Fruit fly (Drosophila melanogaster): ENCODE data around the gene Sec15.
A peak's percentile ranks its signal among the peaks of the same experiment; 100 is the strongest.

The Sec15 gene

DNA sequence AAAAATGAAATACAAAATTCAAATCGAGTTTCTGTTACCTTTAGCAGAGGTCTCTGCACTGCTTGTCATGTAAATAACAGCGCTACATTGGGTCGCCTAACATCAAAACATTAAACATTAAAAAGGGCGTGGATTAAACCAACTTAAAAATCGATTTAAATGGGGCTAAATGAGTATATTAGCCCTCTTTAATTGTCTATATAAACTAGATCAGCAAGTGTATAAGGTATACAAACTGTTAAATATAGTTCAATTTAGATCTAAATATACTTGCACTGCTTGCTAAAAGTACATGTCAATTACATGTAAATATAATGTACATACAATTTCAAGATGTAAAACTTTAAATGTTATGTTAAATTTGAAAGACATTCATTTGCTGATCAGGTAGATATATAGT is 38.0 kb downstream of the Sec15 start:
- TF ChIP-seq Rel (GFP tag; optimal IDR thresholded peaks at IDR 0.05) (no peak), Rel (tag; optimal IDR thresholded peaks at IDR 0.05) (no peak), Myc (optimal IDR thresholded peaks at IDR 0.05) (peak; percentile 17), N (GFP tag; optimal IDR thresholded peaks at IDR 0.05) (no peak), CrebA (GFP tag; optimal IDR thresholded peaks at IDR 0.05; ENCODE audit: borderline replicate concordance) (no peak)

DNA sequence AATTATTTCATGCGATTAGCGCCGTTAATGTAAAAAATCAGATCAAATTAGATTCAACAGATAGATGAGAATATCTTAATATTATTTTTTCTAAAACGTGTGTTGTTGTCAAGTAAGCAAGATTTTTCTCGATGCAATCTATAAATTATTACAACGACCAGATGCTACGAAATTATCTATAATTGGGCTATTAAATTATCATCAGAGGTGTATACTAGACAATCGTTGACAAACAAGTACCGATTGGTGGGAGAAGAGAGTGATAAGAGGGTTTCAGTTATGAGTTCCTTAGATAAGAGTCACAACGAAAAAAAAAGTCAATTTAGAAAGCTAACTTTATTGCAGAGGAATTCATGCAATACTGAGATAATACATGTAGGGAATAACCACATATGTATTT is 40.2 kb downstream of the Sec15 start:
- TF ChIP-seq sage (GFP tag; optimal IDR thresholded peaks at IDR 0.05) (no peak), br (GFP tag; optimal IDR thresholded peaks at IDR 0.05) (peak; percentile 34)

DNA sequence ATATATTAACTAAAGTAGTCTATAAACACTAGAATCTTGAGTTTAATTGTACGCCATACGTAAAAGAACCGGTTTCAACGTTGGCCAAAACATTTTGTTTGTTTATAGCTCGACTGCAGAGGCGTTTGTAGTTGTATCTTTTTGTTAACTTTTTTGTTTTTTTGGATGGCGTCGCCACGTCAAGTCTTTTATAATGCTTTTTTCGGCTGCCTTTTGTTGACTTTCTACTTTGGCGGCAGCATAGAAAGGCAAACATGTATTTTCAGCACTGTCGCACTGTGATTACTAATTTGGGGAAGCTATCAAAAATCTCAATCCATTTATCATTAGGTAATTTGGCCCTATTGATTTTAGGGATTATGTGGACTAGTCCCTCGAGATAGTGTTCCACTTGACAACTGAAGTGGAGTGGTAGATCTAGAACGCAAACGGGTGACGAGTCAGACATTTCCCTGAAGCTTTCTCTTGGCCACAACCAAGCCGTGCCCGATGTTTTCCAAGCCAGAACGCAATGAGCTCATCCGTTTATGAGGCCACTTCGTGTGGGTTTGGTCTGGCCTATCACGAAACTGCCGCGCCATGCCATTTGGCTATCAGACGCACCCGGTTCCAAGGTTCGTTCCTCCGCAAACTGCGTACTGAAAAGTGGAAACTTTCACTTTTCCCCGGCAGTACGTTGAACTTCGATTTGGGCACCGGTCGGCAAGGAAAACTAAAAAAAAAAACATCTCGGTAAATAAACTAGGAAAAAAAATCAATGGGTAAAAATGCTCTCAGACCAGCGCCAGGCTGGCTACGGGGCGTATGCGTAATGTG is 41.1 kb downstream of the Sec15 start:
- TF ChIP-seq woc (GFP tag; optimal IDR thresholded peaks at IDR 0.05) (no peak), dsf (GFP tag; optimal IDR thresholded peaks at IDR 0.05; ENCODE audit: borderline replicate concordance) (no peak), dl (GFP tag; optimal IDR thresholded peaks at IDR 0.05; ENCODE audit: insufficient read depth in 1 of 2, partially characterized antibody in 2 of 2) (no peak), h (GFP tag; optimal IDR thresholded peaks at IDR 0.05) (no peak), Sp1 (GFP tag; optimal IDR thresholded peaks at IDR 0.05) (no peak)

DNA sequence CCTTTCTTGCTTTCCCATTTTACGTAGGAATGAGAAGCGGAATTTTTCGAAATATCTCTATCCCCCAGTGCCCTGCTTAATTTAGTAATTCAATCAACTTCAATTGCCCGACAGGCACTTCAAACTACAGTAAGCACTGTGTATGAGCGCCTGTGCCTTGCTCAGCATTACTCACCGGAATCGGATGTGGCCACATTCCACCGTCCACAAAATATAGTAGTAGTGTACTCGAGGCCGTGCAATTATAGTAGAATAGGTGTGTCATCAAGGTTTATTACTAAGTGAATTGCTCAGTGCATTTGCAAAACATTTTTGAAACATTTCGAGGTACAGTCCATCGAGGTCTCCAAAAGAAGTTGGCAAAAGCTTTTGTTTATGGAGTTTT is 42.1 kb downstream of the Sec15 start:
- TF ChIP-seq Abd-B (GFP tag; optimal IDR thresholded peaks at IDR 0.05) (no peak), h (GFP tag; optimal IDR thresholded peaks at IDR 0.05) (no peak), fru (GFP tag; optimal IDR thresholded peaks at IDR 0.05) (no peak), Myc (optimal IDR thresholded peaks at IDR 0.05) (no peak), HLH106 (tag; optimal IDR thresholded peaks at IDR 0.05) (no peak), dmrt93B (GFP tag; optimal IDR thresholded peaks at IDR 0.05) (no peak)

DNA sequence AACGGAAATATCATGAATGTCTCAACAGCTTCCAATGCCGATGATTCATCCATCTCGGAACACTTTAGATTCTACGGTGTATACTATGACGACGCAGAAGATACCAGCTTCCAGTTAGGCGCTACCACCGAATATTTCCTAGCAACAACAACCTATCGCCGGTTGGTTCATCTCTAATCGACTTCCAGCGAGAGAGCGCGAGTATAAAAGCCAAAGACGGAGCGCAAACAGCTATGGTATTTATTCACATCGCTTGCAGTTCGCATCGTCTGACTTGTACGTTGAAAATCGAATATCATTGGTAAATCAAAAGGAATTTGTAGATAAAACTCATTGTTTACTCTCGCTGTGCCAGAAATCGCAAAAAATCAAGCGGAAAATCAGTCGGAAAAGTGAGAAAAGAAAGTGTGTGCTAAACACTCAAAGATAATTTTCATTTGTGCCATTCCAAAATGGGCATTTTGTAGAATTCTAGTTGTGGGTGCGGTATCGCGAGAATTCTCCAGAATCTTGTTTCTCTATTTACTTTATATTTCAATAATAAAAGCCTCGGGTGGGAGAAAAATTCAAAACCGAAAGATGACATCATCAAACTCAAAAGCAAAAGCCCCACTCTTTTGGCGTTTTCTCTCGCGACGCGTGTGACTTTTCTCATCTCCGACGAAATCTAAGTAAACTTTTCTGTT is 42.6 kb downstream of the Sec15 start, which contains the start of gene AnxB9:
AnxB9 (plus strand) TSS at position 232 of the 686 bp plus-strand sequence.
- TF ChIP-seq HLH106 (tag; optimal IDR thresholded peaks at IDR 0.05) (peak; percentile 3), Abd-B (GFP tag; optimal IDR thresholded peaks at IDR 0.05) (no peak), Jra (GFP tag; optimal IDR thresholded peaks at IDR 0.05) (peak; percentile 66), Sp1 (GFP tag; optimal IDR thresholded peaks at IDR 0.05) (peak; percentile 64), Mio (GFP tag; optimal IDR thresholded peaks at IDR 0.05) (no peak), N (GFP tag; optimal IDR thresholded peaks at IDR 0.05) (no peak), lola (GFP tag; optimal IDR thresholded peaks at IDR 0.05) (no peak), Vsx2 (GFP tag; optimal IDR thresholded peaks at IDR 0.05; ENCODE audit: partially characterized antibody) (no peak), usp (GFP tag; optimal IDR thresholded peaks at IDR 0.05) (no peak), br (GFP tag; optimal IDR thresholded peaks at IDR 0.05) (peak; percentile 52), Hr83 (GFP tag; optimal IDR thresholded peaks at IDR 0.05; ENCODE audit: poor library complexity, severe bottlenecking) (peak; percentile 91), pan (optimal IDR thresholded peaks at IDR 0.05) (no peak), fru (GFP tag; optimal IDR thresholded peaks at IDR 0.05) (peak; percentile 47), Hnf4 (GFP tag; optimal IDR thresholded peaks at IDR 0.05) (peak; percentile 39), Myc (optimal IDR thresholded peaks at IDR 0.05) (no peak), dsf (GFP tag; optimal IDR thresholded peaks at IDR 0.05; ENCODE audit: borderline replicate concordance) (no peak), CG32264 (GFP tag; optimal IDR thresholded peaks at IDR 0.05) (peak; percentile 28), CrebA (GFP tag; optimal IDR thresholded peaks at IDR 0.05; ENCODE audit: borderline replicate concordance) (no peak), Hr78 (GFP tag; optimal IDR thresholded peaks at IDR 0.05) (no peak), Dif (GFP tag; optimal IDR thresholded peaks at IDR 0.05; ENCODE audit: partially characterized antibody) (peak; percentile 72), dl (GFP tag; optimal IDR thresholded peaks at IDR 0.05; ENCODE audit: insufficient read depth in 1 of 2, partially characterized antibody in 2 of 2) (no peak), OdsH (GFP tag; optimal IDR thresholded peaks at IDR 0.05) (peak; percentile 47), rgr (GFP tag; optimal IDR thresholded peaks at IDR 0.05) (peak; percentile 79), jim (GFP tag; optimal IDR thresholded peaks at IDR 0.05) (no peak), foxo (GFP tag; optimal IDR thresholded peaks at IDR 0.05) (peak in 1 of 2 experiments; percentile 36), tai (GFP tag; optimal IDR thresholded peaks at IDR 0.05) (no peak), sv (GFP tag; optimal IDR thresholded peaks at IDR 0.05) (peak; percentile 3), h (GFP tag; optimal IDR thresholded peaks at IDR 0.05) (peak; percentile 55), brk (GFP tag; optimal IDR thresholded peaks at IDR 0.05) (no peak), woc (GFP tag; optimal IDR thresholded peaks at IDR 0.05) (no peak), Rel (GFP tag; optimal IDR thresholded peaks at IDR 0.05) (no peak), Rel (tag; optimal IDR thresholded peaks at IDR 0.05) (peak; percentile 44), ey (GFP tag; optimal IDR thresholded peaks at IDR 0.05) (no peak), GATAd (GFP tag; optimal IDR thresholded peaks at IDR 0.05) (no peak), Dfd (GFP tag; optimal IDR thresholded peaks at IDR 0.05) (no peak), psq (GFP tag; optimal IDR thresholded peaks at IDR 0.05) (no peak)

Measured in whole organism, wandering third instar larva.